Worm (Caenorhabditis elegans) whole organism, midembryonic: ENCODE results near the gene F59G1.4.

ENCODE experiments used
- T22C8.4 ChIP-seq: fragments of 200-800 bp; sonication (Bioruptor generic); IDR thresholded peaks from 2 replicates; pipeline ENCODE4 v1.3.6; 2022; ENCODE audit warnings: missing genetic modification characterization, missing compliant biosample characterization
- cog-1 ChIP-seq: sonication (generic microtip); optimal IDR thresholded peaks from 2 replicates; lab custom pipeline; 2016; ENCODE audit warnings: missing genetic modification characterization, missing compliant biosample characterization
- flt-1 ChIP-seq: fragments of 200-800 bp; sonication (Bioruptor generic); IDR thresholded peaks from 2 replicates; pipeline ENCODE4 v1.3.6; 2022; ENCODE audit warnings: missing genetic modification characterization, missing compliant biosample characterization
- med-1 ChIP-seq: sonication (generic microtip); optimal IDR thresholded peaks from 2 replicates; lab custom pipeline; 2017; ENCODE audit warnings: missing genetic modification characterization, mild to moderate bottlenecking, missing compliant biosample characterization, antibody characterized with exemption, missing genetic modification reagents; ENCODE audit not compliant: insufficient read depth
- ref-1 ChIP-seq: fragments of 200-800 bp; sonication (Bioruptor generic); conservative IDR thresholded peaks from 2 replicates; pipeline ENCODE4 v1.3.6; 2022; ENCODE audit warnings: missing genetic modification reagents, missing genetic modification characterization, missing compliant biosample characterization
- ztf-23 ChIP-seq: fragments of 200-800 bp; sonication (Bioruptor generic); IDR thresholded peaks from 2 replicates; pipeline ENCODE4 v1.3.6; 2022; ENCODE audit warnings: missing genetic modification reagents, missing genetic modification characterization, missing compliant biosample characterization
- ztf-29 ChIP-seq: fragments of 200-800 bp; sonication (Bioruptor generic); IDR thresholded peaks from 2 replicates; pipeline ENCODE4 v1.3.6; 2022; ENCODE audit warnings: missing genetic modification reagents, missing genetic modification characterization, missing compliant biosample characterization

- TF ChIP-seq T22C8.4 (GFP tag; lab: Robert Waterston, UW) (no peak), flt-1 (GFP tag; lab: Robert Waterston, UW) (no peak), cog-1 (tag; lab: Kevin White, UChicago) (no peak), med-1 (GFP tag; lab: Kevin White, UChicago) (no peak), ref-1 (no peak), ztf-29 (GFP tag; lab: Robert Waterston, UW) (no peak), ztf-23 (GFP tag; lab: Robert Waterston, UW) (no peak)
Observed at ce11 chrII:5858322-5858721, 37.6 kb upstream of the F59G1.4 start, which contains the start of gene F55C12.4.
